Worm (Caenorhabditis elegans) whole organism, midembryonic: Measurements from ENCODE around the gene him-17.
A peak's percentile ranks its signal among the peaks of the same experiment; 100 is the strongest.

ENCODE experiments used
- T22C8.4 ChIP-seq: fragments of 200-800 bp; sonication (Bioruptor generic); IDR thresholded peaks from 2 replicates; pipeline ENCODE4 v1.3.6; 2022; ENCODE audit warnings: missing genetic modification characterization, missing compliant biosample characterization
- med-1 ChIP-seq: sonication (generic microtip); optimal IDR thresholded peaks from 2 replicates; lab custom pipeline; 2017; ENCODE audit warnings: missing genetic modification characterization, mild to moderate bottlenecking, missing compliant biosample characterization, antibody characterized with exemption, missing genetic modification reagents; ENCODE audit not compliant: insufficient read depth

ce11 chrV:13176117-13176753 is at the start of gene him-17:
- TF ChIP-seq med-1 (GFP tag; lab: Kevin White, UChicago) = peak; percentile 61
- no peak for TF ChIP-seq T22C8.4 (GFP tag; lab: Robert Waterston, UW)
